Fruit fly (Drosophila melanogaster) whole organism, prepupa: Measurements from ENCODE around the gene Pdp1.
A peak's percentile ranks its signal among the peaks of the same experiment; 100 is the strongest.

Experiments
- CG10631 ChIP-seq: fragments of 200-800 bp; sonication (Bioruptor generic); optimal IDR thresholded peaks from 2 replicates; lab custom pipeline; 2016; ENCODE audit warnings: missing biosample characterization, missing genetic modification characterization
- CG10669 ChIP-seq: fragments of 200-800 bp; sonication (Bioruptor generic); optimal IDR thresholded peaks from 3 replicates; lab custom pipeline; 2018; ENCODE audit warnings: missing biosample characterization, mild to moderate bottlenecking, missing genetic modification characterization, moderate library complexity
- CG11294 ChIP-seq: fragments of 200-800 bp; sonication (Bioruptor generic); IDR thresholded peaks from 2 replicates; pipeline ENCODE4 v1.3.6; 2022; ENCODE audit warnings: missing biosample characterization, missing genetic modification characterization
- CG11762 ChIP-seq: fragments of 200-800 bp; sonication (Bioruptor generic); optimal IDR thresholded peaks from 3 replicates; lab custom pipeline; 2016; ENCODE audit warnings: missing biosample characterization, missing genetic modification characterization; ENCODE audit not compliant: insufficient read depth
- CG11902 ChIP-seq: fragments of 200-800 bp; sonication (Bioruptor generic); optimal IDR thresholded peaks from 3 replicates; lab custom pipeline; 2016; ENCODE audit warnings: missing biosample characterization, missing genetic modification characterization
- CG16779 ChIP-seq: fragments of 200-800 bp; sonication (Bioruptor generic); optimal IDR thresholded peaks from 3 replicates; lab custom pipeline; 2017; ENCODE audit warnings: missing biosample characterization, mild to moderate bottlenecking, missing genetic modification characterization
- CG31627 ChIP-seq: fragments of 200-800 bp; sonication (Bioruptor generic); optimal IDR thresholded peaks from 3 replicates; lab custom pipeline; 2016; ENCODE audit warnings: missing biosample characterization, missing genetic modification characterization
- CG32006 ChIP-seq: fragments of 200-800 bp; sonication (Bioruptor generic); optimal IDR thresholded peaks from 3 replicates; lab custom pipeline; 2017; ENCODE audit warnings: missing biosample characterization, mild to moderate bottlenecking, missing genetic modification characterization
- CG3919 ChIP-seq: fragments of 200-800 bp; sonication (Bioruptor generic); optimal IDR thresholded peaks from 3 replicates; lab custom pipeline; 2016; ENCODE audit warnings: missing biosample characterization, missing genetic modification characterization
- CG6163 ChIP-seq: fragments of 200-800 bp; sonication (Bioruptor generic); IDR thresholded peaks from 3 replicates; pipeline ENCODE4 v1.3.6; 2022; ENCODE audit warnings: missing biosample characterization, missing genetic modification characterization
- CG6276 ChIP-seq: fragments of 200-800 bp; sonication (Bioruptor generic); optimal IDR thresholded peaks from 2 replicates; lab custom pipeline; 2017; ENCODE audit warnings: missing biosample characterization, mild to moderate bottlenecking, missing genetic modification characterization
- CG6792 ChIP-seq: fragments of 200-800 bp; sonication (Bioruptor generic); optimal IDR thresholded peaks from 3 replicates; lab custom pipeline; 2016; ENCODE audit warnings: missing biosample characterization, missing genetic modification characterization
- CG6808 ChIP-seq: fragments of 200-800 bp; sonication (Bioruptor generic); optimal IDR thresholded peaks from 3 replicates; lab custom pipeline; 2017; ENCODE audit warnings: missing biosample characterization, missing genetic modification characterization, mild to moderate bottlenecking, moderate library complexity, missing genetic modification reagents
- CG6854 ChIP-seq: fragments of 200-800 bp; sonication (Bioruptor generic); optimal IDR thresholded peaks from 2 replicates; lab custom pipeline; 2017; ENCODE audit warnings: missing biosample characterization, mild to moderate bottlenecking, missing genetic modification characterization
- CG7368 ChIP-seq: fragments of 200-800 bp; sonication (Bioruptor generic); optimal IDR thresholded peaks from 3 replicates; lab custom pipeline; 2016; ENCODE audit warnings: missing biosample characterization, missing genetic modification characterization
- CG8119 ChIP-seq: fragments of 200-800 bp; sonication (Bioruptor generic); IDR thresholded peaks from 3 replicates; pipeline ENCODE4 v1.3.6; 2022; ENCODE audit warnings: missing biosample characterization, missing genetic modification characterization
- CG8319 ChIP-seq: fragments of 200-800 bp; sonication (Bioruptor generic); optimal IDR thresholded peaks from 3 replicates; lab custom pipeline; 2016; ENCODE audit warnings: missing biosample characterization, missing genetic modification characterization
- CG8632 ChIP-seq: fragments of 200-800 bp; sonication (Bioruptor generic); optimal IDR thresholded peaks from 3 replicates; lab custom pipeline; 2016; ENCODE audit warnings: missing biosample characterization, missing genetic modification characterization
- CG9139 ChIP-seq: fragments of 200-800 bp; sonication (Bioruptor generic); optimal IDR thresholded peaks from 3 replicates; lab custom pipeline; 2017; ENCODE audit warnings: missing biosample characterization, mild to moderate bottlenecking, missing genetic modification characterization
- Eip75B ChIP-seq: fragments of 200-800 bp; sonication (Bioruptor generic); optimal IDR thresholded peaks from 3 replicates; lab custom pipeline; 2016; ENCODE audit warnings: missing biosample characterization, missing genetic modification characterization
- Eip93F ChIP-seq: fragments of 200-800 bp; sonication (Bioruptor generic); optimal IDR thresholded peaks from 2 replicates; lab custom pipeline; 2016; ENCODE audit warnings: missing biosample characterization, mild to moderate bottlenecking, missing genetic modification characterization
- Ets96B ChIP-seq: fragments of 200-800 bp; optimal IDR thresholded peaks from 2 replicates; lab custom pipeline; 2019; ENCODE audit warnings: missing biosample characterization, mild to moderate bottlenecking, missing genetic modification characterization, moderate library complexity
- Gug ChIP-seq: fragments of 200-800 bp; sonication (Bioruptor generic); IDR thresholded peaks from 2 replicates; pipeline ENCODE4 v1.3.6; 2022; ENCODE audit warnings: missing biosample characterization, missing genetic modification characterization
- Hr38 ChIP-seq: sonication (Bioruptor generic); optimal IDR thresholded peaks from 2 replicates; lab custom pipeline; 2016; ENCODE audit warnings: missing biosample characterization, missing genetic modification characterization
- Hr39 ChIP-seq: fragments of 200-800 bp; sonication (Bioruptor generic); optimal IDR thresholded peaks from 2 replicates; lab custom pipeline; 2016; ENCODE audit warnings: missing biosample characterization, missing genetic modification characterization
- Hr4 ChIP-seq: fragments of 200-800 bp; sonication (Bioruptor generic); optimal IDR thresholded peaks from 3 replicates; lab custom pipeline; 2016; ENCODE audit warnings: missing biosample characterization, missing genetic modification characterization
- Lpt ChIP-seq: fragments of 200-800 bp; sonication (Bioruptor generic); optimal IDR thresholded peaks from 3 replicates; lab custom pipeline; 2016; ENCODE audit warnings: missing biosample characterization, missing genetic modification characterization
- Met ChIP-seq: fragments of 200-800 bp; sonication (Bioruptor generic); optimal IDR thresholded peaks from 3 replicates; lab custom pipeline; 2016; ENCODE audit warnings: missing biosample characterization, missing genetic modification characterization
- OdsH ChIP-seq: fragments of 200-800 bp; sonication (Bioruptor generic); optimal IDR thresholded peaks from 3 replicates; lab custom pipeline; 2016; ENCODE audit warnings: missing biosample characterization, missing genetic modification characterization
- Smox ChIP-seq: fragments of 200-800 bp; sonication (Bioruptor generic); optimal IDR thresholded peaks from 3 replicates; lab custom pipeline; 2016; ENCODE audit warnings: missing biosample characterization, missing genetic modification characterization
- Sox102F ChIP-seq: fragments of 200-800 bp; sonication (Bioruptor generic); optimal IDR thresholded peaks from 2 replicates; lab custom pipeline; 2016; ENCODE audit warnings: missing biosample characterization, mild to moderate bottlenecking, missing genetic modification characterization
- Sox14 ChIP-seq: fragments of 200-800 bp; sonication (Bioruptor generic); optimal IDR thresholded peaks from 3 replicates; lab custom pipeline; 2016; ENCODE audit warnings: missing biosample characterization, missing genetic modification characterization
- Sox15 ChIP-seq: fragments of 200-800 bp; sonication (Bioruptor generic); optimal IDR thresholded peaks from 3 replicates; lab custom pipeline; 2016; ENCODE audit warnings: missing biosample characterization, missing genetic modification characterization
- achi ChIP-seq: fragments of 200-800 bp; sonication (Bioruptor generic); optimal IDR thresholded peaks from 3 replicates; lab custom pipeline; 2016; ENCODE audit warnings: missing biosample characterization, missing genetic modification characterization
- acj6 ChIP-seq: fragments of 200-800 bp; sonication (Bioruptor generic); optimal IDR thresholded peaks from 3 replicates; lab custom pipeline; 2016; ENCODE audit warnings: missing biosample characterization, missing genetic modification characterization
- cyc ChIP-seq: fragments of 200-800 bp; sonication (Bioruptor generic); optimal IDR thresholded peaks from 3 replicates; lab custom pipeline; 2016; ENCODE audit warnings: missing biosample characterization, missing genetic modification characterization
- dac ChIP-seq: fragments of 200-800 bp; sonication (Bioruptor generic); optimal IDR thresholded peaks from 2 replicates; lab custom pipeline; 2017; ENCODE audit warnings: missing biosample characterization, mild to moderate bottlenecking, missing genetic modification characterization
- dsx ChIP-seq: fragments of 200-800 bp; optimal IDR thresholded peaks from 3 replicates; lab custom pipeline; 2019; ENCODE audit warnings: missing biosample characterization, mild to moderate bottlenecking, missing genetic modification characterization, moderate library complexity; ENCODE audit not compliant: poor library complexity, severe bottlenecking
- eg ChIP-seq: fragments of 200-800 bp; sonication (Bioruptor generic); IDR thresholded peaks from 3 replicates; pipeline ENCODE4 v1.3.6; 2022; ENCODE audit warnings: missing biosample characterization, missing genetic modification characterization
- esn ChIP-seq: fragments of 200-800 bp; sonication (Bioruptor generic); optimal IDR thresholded peaks from 2 replicates; lab custom pipeline; 2016; ENCODE audit warnings: missing biosample characterization, mild to moderate bottlenecking, missing genetic modification characterization, moderate library complexity
- fd59A ChIP-seq: fragments of 200-800 bp; sonication (Bioruptor generic); optimal IDR thresholded peaks from 2 replicates; lab custom pipeline; 2017; ENCODE audit warnings: missing biosample characterization, mild to moderate bottlenecking, missing genetic modification characterization, missing genetic modification reagents
- lz ChIP-seq: fragments of 200-800 bp; sonication (Bioruptor generic); optimal IDR thresholded peaks from 3 replicates; lab custom pipeline; 2016; ENCODE audit warnings: missing biosample characterization, missing genetic modification characterization
- net ChIP-seq: fragments of 200-800 bp; sonication (Bioruptor generic); optimal IDR thresholded peaks from 3 replicates; lab custom pipeline; 2016; ENCODE audit warnings: missing biosample characterization, missing genetic modification characterization
- salr ChIP-seq, 2 experiments: fragments of 200-800 bp; sonication (Bioruptor generic); optimal IDR thresholded peaks; 3 replicates each; lab custom pipeline; 2016 to 2018; ENCODE audit warnings: missing biosample characterization in 2 of 2, missing genetic modification characterization in 2 of 2, mild to moderate bottlenecking in 1 of 2
- spab ChIP-seq: fragments of 200-800 bp; sonication (Bioruptor generic); optimal IDR thresholded peaks from 2 replicates; lab custom pipeline; 2017; ENCODE audit warnings: missing biosample characterization, mild to moderate bottlenecking, missing genetic modification characterization, missing genetic modification reagents
- ss ChIP-seq, 2 experiments: fragments of 200-800 bp; sonication (Bioruptor generic); optimal IDR thresholded peaks; 2 replicates in 1 of 2; 3 replicates in 1 of 2; lab custom pipeline; 2017 to 2018; ENCODE audit warnings: mild to moderate bottlenecking in 2 of 2, missing biosample characterization in 2 of 2, missing genetic modification characterization in 2 of 2, moderate library complexity in 1 of 2
- svp ChIP-seq: fragments of 200-800 bp; sonication (Bioruptor generic); peaks from one replicate; lab custom pipeline; 2016; ENCODE audit warnings: missing biosample characterization, missing genetic modification characterization
- topi ChIP-seq: fragments of 200-800 bp; sonication (Bioruptor generic); optimal IDR thresholded peaks from 3 replicates; lab custom pipeline; 2016; ENCODE audit warnings: missing biosample characterization, missing genetic modification characterization
- vri ChIP-seq: fragments of 200-800 bp; sonication (Bioruptor generic); optimal IDR thresholded peaks from 3 replicates; lab custom pipeline; 2016; ENCODE audit warnings: missing biosample characterization, mild to moderate bottlenecking, missing genetic modification characterization

Pdp1 gene

DNA sequence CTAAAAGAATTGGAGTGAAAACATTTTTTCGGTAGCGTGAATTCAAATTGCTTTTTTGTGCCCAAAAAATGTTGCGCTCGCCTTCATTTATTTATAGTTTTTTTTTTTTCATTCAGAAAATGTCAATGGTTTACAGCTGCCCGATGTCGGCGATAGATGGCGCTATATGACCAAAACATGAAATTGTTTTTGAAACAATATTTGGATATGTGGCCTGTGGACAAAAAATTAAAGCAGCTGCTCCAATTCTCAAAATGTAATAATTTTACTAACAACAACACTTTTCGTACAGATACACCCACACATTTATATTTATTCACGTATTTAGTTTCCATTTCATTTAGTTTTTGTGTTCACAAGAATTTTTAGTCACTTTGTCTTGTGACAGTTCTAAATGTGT is 29.4 kb downstream of the Pdp1 start:
- no peak for TF ChIP-seq Gug (GFP tag; lab: Robert Waterston, UW)
- TF ChIP-seq Hr39 (GFP tag; lab: Kevin White, UChicago): no peak
- TF ChIP-seq topi: no peak
- TF ChIP-seq CG32006 (GFP tag; lab: Kevin White, UChicago): no peak
- TF ChIP-seq svp: no peak
- no peak for TF ChIP-seq OdsH (GFP tag; lab: Kevin White, UChicago)
- TF ChIP-seq Eip75B (GFP tag; lab: Kevin White, UChicago): no peak
- TF ChIP-seq CG8632: no peak
- TF ChIP-seq CG9139 (GFP tag; lab: Kevin White, UChicago): no peak
- TF ChIP-seq Lpt (GFP tag; lab: Kevin White, UChicago): no peak
- no peak for TF ChIP-seq CG7368 (GFP tag; lab: Kevin White, UChicago)
- TF ChIP-seq Ets96B (tag; lab: Kevin White, UChicago): no peak
- no peak for TF ChIP-seq CG8119 (GFP tag; lab: Robert Waterston, UW)

DNA sequence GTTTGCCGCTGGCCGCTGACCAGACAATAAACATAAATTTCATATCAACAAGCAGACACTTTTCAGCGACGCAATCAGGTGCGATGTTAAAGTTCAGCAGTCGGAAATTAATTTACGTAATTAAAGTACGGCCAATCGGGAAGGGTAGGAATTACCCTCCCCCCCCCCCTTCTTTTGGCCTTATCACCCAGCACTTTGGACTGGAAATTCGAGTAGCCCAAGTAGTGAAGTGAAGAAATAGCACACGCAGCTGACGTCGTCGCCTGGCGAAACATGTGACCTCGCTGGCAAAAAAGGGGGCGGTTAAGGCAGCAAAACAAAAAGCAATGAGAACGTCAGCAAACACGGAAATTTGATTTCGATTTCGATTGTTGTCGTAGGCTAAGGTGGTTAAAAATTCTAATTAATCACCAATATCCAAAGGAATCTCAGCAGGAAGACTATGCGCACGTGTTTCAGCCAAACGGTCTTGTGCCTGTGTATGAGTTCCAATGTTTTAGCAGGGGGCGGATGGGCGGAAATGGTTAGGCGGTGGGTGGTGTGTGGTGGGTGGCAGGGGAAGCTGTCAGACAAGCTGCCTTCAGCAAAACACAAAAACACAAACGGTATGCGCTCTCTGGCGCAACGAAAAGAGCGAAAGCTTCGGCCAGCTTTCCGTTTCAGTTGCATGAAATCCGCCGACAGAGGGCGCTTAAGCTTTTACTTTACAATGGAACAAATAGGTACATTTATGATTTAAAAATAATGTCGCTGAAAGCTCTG is 30.4 kb downstream of the Pdp1 start:
- TF ChIP-seq CG11294 (GFP tag; lab: Robert Waterston, UW): peak; percentile 22; the same call in 1 of the 2 replicates
- TF ChIP-seq topi: peak; percentile 21
- TF ChIP-seq Sox15 (GFP tag; lab: Kevin White, UChicago): no peak
- peak; percentile 65 for TF ChIP-seq svp
- no peak for TF ChIP-seq Hr38
- no peak for TF ChIP-seq salr (GFP tag; optimal IDR thresholded peaks at IDR 0.05; lab: Kevin White, UChicago)
- no peak for TF ChIP-seq Gug (GFP tag; lab: Robert Waterston, UW)
- no peak for TF ChIP-seq Sox14
- peak; percentile 55; the same call in 2 of the 3 replicates for TF ChIP-seq CG6163 (GFP tag; lab: Robert Waterston, UW)
- peak in 1 of 2 experiments; percentile 28 for TF ChIP-seq ss (GFP tag; optimal IDR thresholded peaks at IDR 0.05; lab: Kevin White, UChicago)
- TF ChIP-seq dac: no peak
- TF ChIP-seq spab (GFP tag; lab: Kevin White, UChicago): no peak
- TF ChIP-seq CG6808: no peak
- TF ChIP-seq net: peak; percentile 4
- no peak for TF ChIP-seq CG6854 (GFP tag; lab: Kevin White, UChicago)
- TF ChIP-seq cyc: no peak
- no peak for TF ChIP-seq Smox
- TF ChIP-seq CG10669 (GFP tag; lab: Kevin White, UChicago): no peak
- TF ChIP-seq Eip93F (GFP tag; lab: Kevin White, UChicago): no peak
- TF ChIP-seq CG11902 (GFP tag; lab: Kevin White, UChicago): no peak
- no peak for TF ChIP-seq Hr4 (GFP tag; lab: Kevin White, UChicago)
- TF ChIP-seq CG8119 (GFP tag; lab: Robert Waterston, UW): no peak
- no peak for TF ChIP-seq fd59A (GFP tag; lab: Kevin White, UChicago)
- peak; percentile 3 for TF ChIP-seq CG16779
- no peak for TF ChIP-seq CG11762 (GFP tag; lab: Kevin White, UChicago)
- TF ChIP-seq achi: peak; percentile 16
- no peak for TF ChIP-seq acj6 (GFP tag; lab: Kevin White, UChicago)
- no peak for TF ChIP-seq lz (GFP tag; lab: Kevin White, UChicago)
- TF ChIP-seq CG6276 (GFP tag; lab: Kevin White, UChicago): peak; percentile 33
- no peak for TF ChIP-seq CG31627 (GFP tag; lab: Kevin White, UChicago)
- no peak for TF ChIP-seq CG6792
- no peak for TF ChIP-seq CG10631 (GFP tag; lab: Kevin White, UChicago)
- TF ChIP-seq CG3919: peak; percentile 18
- no peak for TF ChIP-seq OdsH (GFP tag; lab: Kevin White, UChicago)
- no peak for TF ChIP-seq vri
- TF ChIP-seq esn (GFP tag; lab: Kevin White, UChicago): no peak
- no peak for TF ChIP-seq Sox102F (GFP tag; lab: Kevin White, UChicago)
- no peak for TF ChIP-seq Met (GFP tag; lab: Kevin White, UChicago)
- peak; percentile 42; the same call in 1 of the 3 replicates for TF ChIP-seq eg (GFP tag; lab: Robert Waterston, UW)
- no peak for TF ChIP-seq Hr39 (GFP tag; lab: Kevin White, UChicago)
- TF ChIP-seq CG8319 (GFP tag; lab: Kevin White, UChicago): no peak
- TF ChIP-seq dsx: no peak
